Worm (Caenorhabditis elegans) whole organism, early embryonic: ENCODE results near the gene F01F1.14.

Source experiments
- B0310.2 ChIP-seq: sonication (generic microtip); optimal IDR thresholded peaks from 2 replicates; lab custom pipeline; 2016; ENCODE audit warnings: mild to moderate bottlenecking, missing genetic modification characterization, missing compliant biosample characterization
- aly-1 ChIP-seq: sonication (generic microtip); optimal IDR thresholded peaks from 2 replicates; lab custom pipeline; 2016; ENCODE audit warnings: missing genetic modification characterization, missing compliant biosample characterization
- ama-1 ChIP-seq: fragments of 150-350 bp; optimal IDR thresholded peaks from 2 replicates; lab custom pipeline; 2014
- ceh-13 ChIP-seq: fragments of 200-800 bp; sonication (Bioruptor generic); optimal IDR thresholded peaks from 2 replicates; lab custom pipeline; 2018; ENCODE audit warnings: mild to moderate bottlenecking, missing genetic modification characterization, missing compliant biosample characterization
- ceh-36 ChIP-seq: sonication (generic microtip); optimal IDR thresholded peaks from 2 replicates; lab custom pipeline; 2016; ENCODE audit warnings: missing genetic modification characterization, inconsistent platforms, missing compliant biosample characterization
- flt-1 ChIP-seq: fragments of 200-800 bp; sonication (Bioruptor generic); IDR thresholded peaks from 2 replicates; pipeline ENCODE4 v1.3.6; 2022; ENCODE audit warnings: missing genetic modification characterization, missing compliant biosample characterization
- hmbx-1 ChIP-seq: sonication (generic microtip); optimal IDR thresholded peaks from 2 replicates; lab custom pipeline; 2016; ENCODE audit warnings: mild to moderate bottlenecking, missing genetic modification characterization, missing compliant biosample characterization
- hmg-4 ChIP-seq: fragments of 200-800 bp; sonication (Bioruptor generic); optimal IDR thresholded peaks from 2 replicates; lab custom pipeline; 2018; ENCODE audit warnings: mild to moderate bottlenecking, missing genetic modification characterization, missing compliant biosample characterization
- hnd-1 ChIP-seq: sonication (generic microtip); optimal IDR thresholded peaks from 2 replicates; lab custom pipeline; 2016; ENCODE audit warnings: missing genetic modification characterization, missing compliant biosample characterization
- pes-1 ChIP-seq: fragments of 200-800 bp; sonication (Bioruptor generic); IDR thresholded peaks from 2 replicates; pipeline ENCODE4 v1.3.6; 2022; ENCODE audit warnings: missing genetic modification reagents, missing genetic modification characterization, missing compliant biosample characterization
- scrt-1 ChIP-seq: fragments of 200-800 bp; sonication (Bioruptor generic); IDR thresholded peaks from 2 replicates; pipeline ENCODE4 v1.3.6; 2022; ENCODE audit warnings: missing genetic modification characterization, missing compliant biosample characterization
- sea-1 ChIP-seq: fragments of 200-800 bp; sonication (Bioruptor generic); conservative IDR thresholded peaks from 2 replicates; pipeline ENCODE4 v1.3.6; 2022; ENCODE audit warnings: missing genetic modification characterization, missing compliant biosample characterization
- tbx-11 ChIP-seq: fragments of 200-800 bp; sonication (Bioruptor generic); IDR thresholded peaks from 2 replicates; pipeline ENCODE4 v1.3.6; 2022; ENCODE audit warnings: missing genetic modification characterization, missing compliant biosample characterization

DNA sequence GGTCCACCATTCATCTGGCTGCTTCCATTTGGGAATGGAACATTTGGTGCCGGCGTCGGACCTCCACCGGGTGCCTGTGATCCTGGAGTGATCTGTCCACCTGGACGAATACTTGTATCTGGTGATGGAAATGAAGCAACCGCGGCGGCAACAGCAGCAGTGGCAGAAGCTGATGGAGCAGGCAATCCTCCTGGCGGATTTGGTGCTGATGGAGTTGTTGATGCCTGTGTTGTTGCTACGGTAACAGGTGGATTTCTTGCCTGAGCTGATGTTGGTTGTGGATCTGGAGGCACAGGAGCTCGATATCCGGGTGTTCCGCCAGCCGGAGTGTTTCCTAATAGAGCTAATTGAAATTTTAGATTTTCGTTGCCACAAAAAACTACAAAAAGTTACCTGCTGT, 50.3 kb downstream of the F01F1.14 start:
- no peak for TF ChIP-seq flt-1
- TF ChIP-seq ama-1, result no peak
- no peak for TF ChIP-seq ceh-36 (tag; lab: Kevin White, UChicago)
- TF ChIP-seq tbx-11 (GFP tag; lab: Robert Waterston, UW), result no peak
- TF ChIP-seq ceh-13 (GFP tag; lab: Kevin White, UChicago), result no peak
- TF ChIP-seq B0310.2, result no peak
- no peak for TF ChIP-seq aly-1 (tag; lab: Kevin White, UChicago)
- TF ChIP-seq sea-1 (GFP tag; lab: Robert Waterston, UW), result no peak
- TF ChIP-seq hnd-1 (tag; lab: Kevin White, UChicago), result no peak
- TF ChIP-seq scrt-1 (GFP tag; lab: Robert Waterston, UW), result no peak
- TF ChIP-seq hmg-4 (GFP tag; lab: Kevin White, UChicago), result no peak
- TF ChIP-seq hmbx-1 (tag; lab: Kevin White, UChicago), result no peak
- TF ChIP-seq pes-1 (GFP tag; lab: Robert Waterston, UW), result no peak
